Worm (Caenorhabditis elegans) whole organism, L2 larva: Measurements from ENCODE around the gene F54D12.2.

Experiments
- F13H6.1 ChIP-seq: sonication (generic microtip); optimal IDR thresholded peaks from 2 replicates; lab custom pipeline; 2016; ENCODE audit warnings: missing genetic modification characterization, missing compliant biosample characterization
- alr-1 ChIP-seq: fragments of 150-350 bp; optimal IDR thresholded peaks from 2 replicates; lab custom pipeline; 2014; ENCODE audit warnings: missing biosample characterization, missing genetic modification characterization
- ama-1 ChIP-seq: fragments of 150-350 bp; optimal IDR thresholded peaks from 2 replicates; lab custom pipeline; 2018; ENCODE audit warnings: inconsistent platforms
- elt-3 ChIP-seq: sonication (generic microtip); optimal IDR thresholded peaks from 2 replicates; lab custom pipeline; 2017; ENCODE audit warnings: missing biosample characterization, missing genetic modification characterization
- fos-1 ChIP-seq: fragments of 150-350 bp; optimal IDR thresholded peaks from 2 replicates; lab custom pipeline; 2014; ENCODE audit warnings: missing biosample characterization, missing genetic modification characterization
- nhr-12 ChIP-seq: fragments of 150-350 bp; optimal IDR thresholded peaks from 2 replicates; lab custom pipeline; 2014; ENCODE audit warnings: missing biosample characterization, missing genetic modification characterization
- zag-1 ChIP-seq: fragments of 150-350 bp; optimal IDR thresholded peaks from 2 replicates; lab custom pipeline; 2014; ENCODE audit warnings: missing biosample characterization, missing genetic modification characterization

ce11 chrII:1374486-1374885, 24.0 kb upstream of the F54D12.2 start:
- no peak for TF ChIP-seq nhr-12 (tag; lab: Kevin White, UChicago)
- no peak for TF ChIP-seq ama-1 (lab: Kevin White, UChicago)
- TF ChIP-seq F13H6.1 (tag; lab: Kevin White, UChicago) = no peak
- TF ChIP-seq alr-1 (tag; lab: Kevin White, UChicago) = no peak
- TF ChIP-seq elt-3 = no peak
- TF ChIP-seq fos-1 (tag; lab: Kevin White, UChicago) = no peak
- TF ChIP-seq zag-1 (tag; lab: Kevin White, UChicago) = no peak
